Fruit fly (Drosophila melanogaster): ENCODE measurements around the gene Cp15.

Gene Cp15

DNA sequence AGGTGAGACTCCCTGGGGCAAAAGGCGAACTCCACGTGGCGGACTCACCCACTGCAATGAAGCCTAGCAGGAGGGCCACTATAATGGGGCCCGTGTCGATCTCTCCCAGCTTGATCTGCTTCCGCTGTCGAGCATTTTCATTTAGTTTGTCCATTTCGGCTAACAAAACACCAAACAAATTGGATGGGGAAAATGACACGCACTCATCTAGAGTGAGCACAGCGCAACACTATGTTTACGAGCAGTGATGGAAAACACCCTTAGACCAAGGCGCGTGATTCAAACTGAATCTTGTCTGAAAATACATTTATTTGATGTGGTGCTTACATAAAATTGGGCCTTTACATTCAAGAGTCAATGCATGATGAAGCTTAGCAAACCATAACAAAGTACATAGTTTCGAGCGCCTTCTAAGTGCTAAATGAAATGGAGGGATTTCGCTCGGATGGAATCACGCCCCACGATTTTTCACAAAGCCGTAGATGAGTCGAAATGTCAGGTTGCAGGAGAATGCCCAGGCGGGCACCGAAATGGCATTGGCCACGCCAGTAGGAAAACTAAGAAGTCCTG lies 8.2 kb upstream of the Cp15 start, which contains the start of gene SrpRbeta (continued):
- TF ChIP-seq CG10147 (GFP tag; optimal IDR thresholded peaks at IDR 0.05) (no peak), CG3847 (GFP tag; IDR thresholded peaks at IDR 0.05) (peak; percentile 42; the same call in 1 of the 2 replicates), pnt (GFP tag; optimal IDR thresholded peaks at IDR 0.05) (no peak), Myb (GFP tag; optimal IDR thresholded peaks at IDR 0.05) (peak; percentile 34), dysf (GFP tag; IDR thresholded peaks at IDR 0.05) (0 out of 3 replicates have a peak, but pooled peaks have one; percentile 18), CG12769 (tag; optimal IDR thresholded peaks at IDR 0.05) (peak; percentile 34), Fer2 (tag; optimal IDR thresholded peaks at IDR 0.05) (no peak), CG2202 (tag; optimal IDR thresholded peaks at IDR 0.05) (no peak), Mrtf (GFP tag; IDR thresholded peaks at IDR 0.05) (no peak), Doc2 (GFP tag; IDR thresholded peaks at IDR 0.05) (no peak), mirr (GFP tag; optimal IDR thresholded peaks at IDR 0.05) (peak; percentile 43), CG11247 (GFP tag; IDR thresholded peaks at IDR 0.05) (peak; percentile 17; the same call in 1 of the 2 replicates), CG14050 (GFP tag; IDR thresholded peaks at IDR 0.05) (no peak), Ets97D (GFP tag; optimal IDR thresholded peaks at IDR 0.05) (peak; percentile 23), zf30C (GFP tag; optimal IDR thresholded peaks at IDR 0.05) (no peak), CG15514 (GFP tag; optimal IDR thresholded peaks at IDR 0.05) (peak; percentile 52), lilli (GFP tag; optimal IDR thresholded peaks at IDR 0.05) (peak; percentile 40), CG3838 (GFP tag; optimal IDR thresholded peaks at IDR 0.05) (no peak), Ets65A (GFP tag) (peak; percentile 94), CG11085 (GFP tag; IDR thresholded peaks at IDR 0.05) (no peak), CG9215 (GFP tag; IDR thresholded peaks at IDR 0.05) (no peak), Atf3 (GFP tag; optimal IDR thresholded peaks at IDR 0.05) (no peak), CG6813 (GFP tag; optimal IDR thresholded peaks at IDR 0.05) (no peak), Adf1 (GFP tag; IDR thresholded peaks at IDR 0.05) (no peak), CG9932 (GFP tag; IDR thresholded peaks at IDR 0.05) (peak; percentile 33; the same call in 1 of the 2 replicates), CG12104 (GFP tag; optimal IDR thresholded peaks at IDR 0.05) (no peak), fu2 (GFP tag; optimal IDR thresholded peaks at IDR 0.05) (peak; percentile 43), pros (GFP tag; optimal IDR thresholded peaks at IDR 0.05) (no peak), ci (GFP tag; IDR thresholded peaks at IDR 0.05) (peak; percentile 54; the same call in 1 of the 3 replicates), zen (tag; optimal IDR thresholded peaks at IDR 0.05) (no peak), maf-S (GFP tag; optimal IDR thresholded peaks at IDR 0.05) (no peak), CG34422 (GFP tag; IDR thresholded peaks at IDR 0.05) (peak; percentile 35; the same call in 1 of the 3 replicates), bcd (GFP tag; optimal IDR thresholded peaks at IDR 0.05) (no peak), Atf6 (GFP tag; IDR thresholded peaks at IDR 0.05) (no peak), eve (GFP tag; optimal IDR thresholded peaks at IDR 0.05) (no peak), dmrt11E (tag; optimal IDR thresholded peaks at IDR 0.05) (no peak), CG32532 (GFP tag; IDR thresholded peaks at IDR 0.05) (no peak; the same call in 1 of the 2 replicates), CG18599 (GFP tag; optimal IDR thresholded peaks at IDR 0.05) (peak; percentile 24), sr (GFP tag; IDR thresholded peaks at IDR 0.05) (no peak), nerfin-1 (tag; optimal IDR thresholded peaks at IDR 0.05) (no peak), slp2 (GFP tag; optimal IDR thresholded peaks at IDR 0.05) (no peak), cad (GFP tag; optimal IDR thresholded peaks at IDR 0.05) (no peak), tup (GFP tag; optimal IDR thresholded peaks at IDR 0.05) (no peak), Max (GFP tag; optimal IDR thresholded peaks at IDR 0.05) (peak; percentile 26), CG10959 (GFP tag; IDR thresholded peaks at IDR 0.05) (no peak), CG10366 (GFP tag; IDR thresholded peaks at IDR 0.05) (no peak), hb (GFP tag; IDR thresholded peaks at IDR 0.05; ENCODE audit: partially characterized antibody) (no peak), HHEX (GFP tag; optimal IDR thresholded peaks at IDR 0.05) (no peak), gcm (GFP tag; optimal IDR thresholded peaks at IDR 0.05) (no peak), Bdp1 (GFP tag; optimal IDR thresholded peaks at IDR 0.05) (no peak), CG1024 (GFP tag; IDR thresholded peaks at IDR 0.05) (no peak)

Data from whole organism, embryonic.